Worm (Caenorhabditis elegans): ENCODE results near the gene sri-69.

sri-69 gene

ce11 chrV:17008302-17008701 lies at the start of gene sri-69:
Gene sri-69, minus strand, starts transcription at chrV:17008402.
- TF ChIP-seq dao-5 (tag; optimal IDR thresholded peaks at IDR 0.05): no peak
- no peak for TF ChIP-seq W03F9.2 (tag; optimal IDR thresholded peaks at IDR 0.05)
- no peak for TF ChIP-seq him-1 (tag; optimal IDR thresholded peaks at IDR 0.05)

- TF ChIP-seq dao-5 (tag; optimal IDR thresholded peaks at IDR 0.05): no peak
- TF ChIP-seq him-1 (tag; optimal IDR thresholded peaks at IDR 0.05): no peak
- TF ChIP-seq W03F9.2 (tag; optimal IDR thresholded peaks at IDR 0.05): no peak
Measured at ce11 chrV:17044500-17044899, 36.3 kb upstream of the sri-69 start, which contains the start of gene F28B1.2. Gene F28B1.2, plus strand, starts transcription at chrV:17044800.

- TF ChIP-seq him-1 (tag; optimal IDR thresholded peaks at IDR 0.05): no peak
- TF ChIP-seq W03F9.2 (tag; optimal IDR thresholded peaks at IDR 0.05): no peak
Measured at ce11 chrV:17042263-17042662, 34.1 kb upstream of the sri-69 start, which contains the start of gene hpo-33. Gene hpo-33, plus strand, starts transcription at chrV:17042563.

- TF ChIP-seq him-1 (tag; optimal IDR thresholded peaks at IDR 0.05) (no peak), dao-5 (tag; optimal IDR thresholded peaks at IDR 0.05) (no peak), W03F9.2 (tag; optimal IDR thresholded peaks at IDR 0.05) (no peak)
Measured at ce11 chrV:17035850-17036249, 27.6 kb upstream of the sri-69 start, which contains the start of gene srz-94. Gene srz-94, minus strand, starts transcription at chrV:17035950.

- TF ChIP-seq dao-5 (tag; optimal IDR thresholded peaks at IDR 0.05) (no peak), W03F9.2 (tag; optimal IDR thresholded peaks at IDR 0.05) (no peak), him-1 (tag; optimal IDR thresholded peaks at IDR 0.05) (no peak)
Measured at ce11 chrV:17030430-17030829, 22.2 kb upstream of the sri-69 start.

ce11 chrV:17026289-17026688 lies 18.1 kb upstream of the sri-69 start, which contains the start of gene F49H6.15:
Gene F49H6.15, minus strand, starts transcription at chrV:17026389.
- TF ChIP-seq him-1 (tag; optimal IDR thresholded peaks at IDR 0.05) (no peak), W03F9.2 (tag; optimal IDR thresholded peaks at IDR 0.05) (no peak), dao-5 (tag; optimal IDR thresholded peaks at IDR 0.05) (no peak)

ce11 chrV:17022613-17023322 lies 14.6 kb upstream of the sri-69 start, which contains the start of the genes F49H6.8 and F49H6.5:
Gene F49H6.8, minus strand, starts transcription at chrV:17022663.
Gene F49H6.5, plus strand, starts transcription at chrV:17023241.
- TF ChIP-seq dao-5 (tag; optimal IDR thresholded peaks at IDR 0.05) (no peak), W03F9.2 (tag; optimal IDR thresholded peaks at IDR 0.05) (no peak), him-1 (tag; optimal IDR thresholded peaks at IDR 0.05) (no peak)

ce11 chrV:17021361-17021760 lies 13.2 kb upstream of the sri-69 start, which contains the start of gene F49H6.12:
Gene F49H6.12, minus strand, starts transcription at chrV:17021461.
- TF ChIP-seq him-1 (tag; optimal IDR thresholded peaks at IDR 0.05) (no peak), W03F9.2 (tag; optimal IDR thresholded peaks at IDR 0.05) (no peak), dao-5 (tag; optimal IDR thresholded peaks at IDR 0.05) (no peak)

ce11 chrV:17019690-17020089 lies 11.5 kb upstream of the sri-69 start, which contains the start of gene F49H6.17:
Gene F49H6.17, plus strand, starts transcription at chrV:17019990.
- TF ChIP-seq him-1 (tag; optimal IDR thresholded peaks at IDR 0.05): no peak
- no peak for TF ChIP-seq dao-5 (tag; optimal IDR thresholded peaks at IDR 0.05)
- TF ChIP-seq W03F9.2 (tag; optimal IDR thresholded peaks at IDR 0.05): no peak

- TF ChIP-seq him-1 (tag; optimal IDR thresholded peaks at IDR 0.05) (no peak), W03F9.2 (tag; optimal IDR thresholded peaks at IDR 0.05) (no peak), dao-5 (tag; optimal IDR thresholded peaks at IDR 0.05) (no peak)
Measured at ce11 chrV:17016787-17017186, 8.6 kb upstream of the sri-69 start, which contains the start of gene srh-97. Gene srh-97, plus strand, starts transcription at chrV:17017087.

- TF ChIP-seq W03F9.2 (tag; optimal IDR thresholded peaks at IDR 0.05): no peak
- TF ChIP-seq dao-5 (tag; optimal IDR thresholded peaks at IDR 0.05): no peak
Measured at ce11 chrV:17014050-17014449, 5.8 kb upstream of the sri-69 start, which contains the start of gene clc-13. Gene clc-13, plus strand, starts transcription at chrV:17014408.

ce11 chrV:17013232-17013631 lies 5.0 kb upstream of the sri-69 start, which contains the start of gene clec-241:
Gene clec-241, minus strand, starts transcription at chrV:17013332.
- TF ChIP-seq dao-5 (tag; optimal IDR thresholded peaks at IDR 0.05) (no peak), him-1 (tag; optimal IDR thresholded peaks at IDR 0.05) (no peak), W03F9.2 (tag; optimal IDR thresholded peaks at IDR 0.05) (no peak)

ce11 chrV:17009342-17010064 lies 1.3 kb upstream of the sri-69 start, which contains the start of the genes clc-12 and clec-240:
Gene clc-12, minus strand, starts transcription at chrV:17009388.
Gene clec-240, plus strand, starts transcription at chrV:17010014.
- no peak for TF ChIP-seq him-1 (tag; optimal IDR thresholded peaks at IDR 0.05)
- no peak for TF ChIP-seq W03F9.2 (tag; optimal IDR thresholded peaks at IDR 0.05)
- no peak for TF ChIP-seq dao-5 (tag; optimal IDR thresholded peaks at IDR 0.05)

- TF ChIP-seq dao-5 (tag; optimal IDR thresholded peaks at IDR 0.05) (no peak), W03F9.2 (tag; optimal IDR thresholded peaks at IDR 0.05) (no peak), him-1 (tag; optimal IDR thresholded peaks at IDR 0.05) (no peak)
Measured at ce11 chrV:17005189-17005588, 3.0 kb downstream of the sri-69 start, which contains the start of gene srh-131. Gene srh-131, plus strand, starts transcription at chrV:17005489.

Measured in whole organism, L4/young adult.